Fruit fly (Drosophila melanogaster): Measurements from ENCODE around the gene CG33995.
A peak's percentile ranks its signal among the peaks of the same experiment; 100 is the strongest.

CG33995 gene

DNA sequence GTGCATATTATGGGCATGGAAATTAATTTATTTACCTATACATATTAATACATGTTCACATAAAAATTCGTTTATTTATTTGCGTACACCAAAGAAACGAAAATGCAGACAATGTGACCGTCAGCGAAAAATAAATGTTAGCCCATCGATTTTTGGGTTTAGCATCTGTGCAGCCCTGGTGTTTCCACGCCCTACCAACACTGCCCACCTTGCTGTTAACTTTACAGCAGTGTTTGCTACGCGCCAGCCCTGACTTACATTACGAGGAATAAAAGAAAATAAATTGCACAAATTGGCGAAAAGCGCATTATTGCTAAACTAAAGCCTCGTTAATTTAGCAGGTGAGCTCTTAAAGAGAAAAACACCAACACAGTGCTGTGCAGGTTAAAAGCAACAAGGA, at the start of gene CG33995, which contains the start of the genes CG44000 and CG44001 (continued):
- TF ChIP-seq seq (GFP tag; IDR thresholded peaks at IDR 0.05), result no peak
- TF ChIP-seq B-H2 (GFP tag; optimal IDR thresholded peaks at IDR 0.05), result peak; percentile 79
- no peak for TF ChIP-seq z (GFP tag; IDR thresholded peaks at IDR 0.05)
- TF ChIP-seq tup (GFP tag; optimal IDR thresholded peaks at IDR 0.05), result peak; percentile 28
- peak; percentile 13 for TF ChIP-seq CG18619 (GFP tag; optimal IDR thresholded peaks at IDR 0.05)
- no peak for TF ChIP-seq vnd (GFP tag; IDR thresholded peaks at IDR 0.05; ENCODE audit: partially characterized antibody)
- peak; percentile 30; the same call in 1 of the 3 replicates for TF ChIP-seq CG6791 (GFP tag; IDR thresholded peaks at IDR 0.05; ENCODE audit: partially characterized antibody)
- no peak for TF ChIP-seq GATAe (GFP tag; conservative IDR thresholded peaks at IDR 0.05)
- TF ChIP-seq Bdp1 (GFP tag; optimal IDR thresholded peaks at IDR 0.05), result peak; percentile 30
- TF ChIP-seq CG7987 (GFP tag; optimal IDR thresholded peaks at IDR 0.05), result peak; percentile 61
- TF ChIP-seq cas (GFP tag; IDR thresholded peaks at IDR 0.05), result 0 out of 2 replicates have a peak, but pooled peaks have one; percentile 27
- peak; percentile 51 for TF ChIP-seq mam (GFP tag; optimal IDR thresholded peaks at IDR 0.05)
- peak; percentile 60 for TF ChIP-seq CG9876 (GFP tag; optimal IDR thresholded peaks at IDR 0.05)
- TF ChIP-seq CG13287 (GFP tag; IDR thresholded peaks at IDR 0.05; ENCODE audit: partially characterized antibody), result peak; percentile 55
- TF ChIP-seq PHDP (tag; optimal IDR thresholded peaks at IDR 0.05), result peak; percentile 18
- TF ChIP-seq pros (GFP tag; optimal IDR thresholded peaks at IDR 0.05), result no peak
- TF ChIP-seq CG12744 (GFP tag; optimal IDR thresholded peaks at IDR 0.05), result peak; percentile 8
- TF ChIP-seq CG14441 (GFP tag; IDR thresholded peaks at IDR 0.05), result peak; percentile 25; the same call in 1 of the 2 replicates
- no peak for TF ChIP-seq CG11398 (GFP tag; optimal IDR thresholded peaks at IDR 0.05)
- peak in 1 of 2 experiments; percentile 70 for TF ChIP-seq crp (GFP tag; optimal IDR thresholded peaks at IDR 0.05)
- peak; percentile 39 for TF ChIP-seq Dip3 (GFP tag; optimal IDR thresholded peaks at IDR 0.05)
- TF ChIP-seq CG6175 (GFP tag; IDR thresholded peaks at IDR 0.05), result no peak
- TF ChIP-seq CG1603 (tag; optimal IDR thresholded peaks at IDR 0.05), result peak; percentile 88
- TF ChIP-seq disco-r (GFP tag; optimal IDR thresholded peaks at IDR 0.05), result no peak
- TF ChIP-seq schlank (tag; optimal IDR thresholded peaks at IDR 0.05), result peak; percentile 14
- peak; percentile 70 for TF ChIP-seq ci (GFP tag; IDR thresholded peaks at IDR 0.05)
- TF ChIP-seq CG17361 (GFP tag; IDR thresholded peaks at IDR 0.05), result 0 out of 3 replicates have a peak, but pooled peaks have one; percentile 16
- TF ChIP-seq stwl (tag; optimal IDR thresholded peaks at IDR 0.05), result peak; percentile 94
- no peak for TF ChIP-seq run (tag; optimal IDR thresholded peaks at IDR 0.05)
- TF ChIP-seq Doc3 (GFP tag; IDR thresholded peaks at IDR 0.05; ENCODE audit: partially characterized antibody), result no peak
- TF ChIP-seq row (GFP tag; IDR thresholded peaks at IDR 0.05), result peak; percentile 39; the same call in 2 of the 3 replicates
- TF ChIP-seq sug (tag; optimal IDR thresholded peaks at IDR 0.05), result peak; percentile 33
- TF ChIP-seq CG1602 (GFP tag; optimal IDR thresholded peaks at IDR 0.05), result peak; percentile 33
- TF ChIP-seq sna (GFP tag; IDR thresholded peaks at IDR 0.05; ENCODE audit: partially characterized antibody), result 0 out of 2 replicates have a peak, but pooled peaks have one; percentile 4
- TF ChIP-seq CG7745 (tag; optimal IDR thresholded peaks at IDR 0.05), result no peak
- peak; percentile 3 for TF ChIP-seq CG7271 (tag; optimal IDR thresholded peaks at IDR 0.05)
- TF ChIP-seq CG8944 (GFP tag; optimal IDR thresholded peaks at IDR 0.05), result peak; percentile 48
- peak; percentile 14 for TF ChIP-seq maf-S (GFP tag; optimal IDR thresholded peaks at IDR 0.05)
- peak; percentile 58 for TF ChIP-seq CG8290 (GFP tag; optimal IDR thresholded peaks at IDR 0.05)
- TF ChIP-seq CG8290 (tag; optimal IDR thresholded peaks at IDR 0.05), result peak in 1 of 2 experiments; percentile 91
- TF ChIP-seq fru (optimal IDR thresholded peaks at IDR 0.05), result no peak
- TF ChIP-seq trem (tag; optimal IDR thresholded peaks at IDR 0.05), result peak; percentile 45
- TF ChIP-seq CG11085 (GFP tag; IDR thresholded peaks at IDR 0.05), result peak; percentile 39; the same call in 1 of the 2 replicates
- peak; percentile 86 for TF ChIP-seq CG14710 (tag; optimal IDR thresholded peaks at IDR 0.05)
- peak; percentile 71 for TF ChIP-seq Dp (GFP tag; optimal IDR thresholded peaks at IDR 0.05)
- TF ChIP-seq Ssrp (tag; optimal IDR thresholded peaks at IDR 0.05), result no peak
- peak; percentile 23 to 76 for TF ChIP-seq Pdp1 (GFP tag; optimal IDR thresholded peaks at IDR 0.05)
- peak; percentile 17; the same call in 1 of the 2 replicates for TF ChIP-seq ssp (GFP tag; IDR thresholded peaks at IDR 0.05)
- no peak for TF ChIP-seq lov (optimal IDR thresholded peaks at IDR 0.05)
- no peak for TF ChIP-seq lov (GFP tag; IDR thresholded peaks at IDR 0.05)
- peak; percentile 78 for TF ChIP-seq slbo (GFP tag; IDR thresholded peaks at IDR 0.05)

All from whole organism, embryonic.